Worm (Caenorhabditis elegans) whole organism, early embryonic: ENCODE data around the gene F54D12.10.

ENCODE experiments used
- B0310.2 ChIP-seq: sonication (generic microtip); optimal IDR thresholded peaks from 2 replicates; lab custom pipeline; 2016; ENCODE audit warnings: mild to moderate bottlenecking, missing genetic modification characterization, missing compliant biosample characterization
- ama-1 ChIP-seq: fragments of 150-350 bp; optimal IDR thresholded peaks from 2 replicates; lab custom pipeline; 2014
- ceh-36 ChIP-seq: sonication (generic microtip); optimal IDR thresholded peaks from 2 replicates; lab custom pipeline; 2016; ENCODE audit warnings: missing genetic modification characterization, inconsistent platforms, missing compliant biosample characterization
- ets-7 ChIP-seq: sonication (generic microtip); optimal IDR thresholded peaks from 2 replicates; lab custom pipeline; 2016; ENCODE audit warnings: missing genotype, missing genetic modification characterization, missing compliant biosample characterization
- flt-1 ChIP-seq: fragments of 200-800 bp; sonication (Bioruptor generic); IDR thresholded peaks from 2 replicates; pipeline ENCODE4 v1.3.6; 2022; ENCODE audit warnings: missing genetic modification characterization, missing compliant biosample characterization
- hmbx-1 ChIP-seq: sonication (generic microtip); optimal IDR thresholded peaks from 2 replicates; lab custom pipeline; 2016; ENCODE audit warnings: mild to moderate bottlenecking, missing genetic modification characterization, missing compliant biosample characterization
- hmg-4 ChIP-seq: fragments of 200-800 bp; sonication (Bioruptor generic); optimal IDR thresholded peaks from 2 replicates; lab custom pipeline; 2018; ENCODE audit warnings: mild to moderate bottlenecking, missing genetic modification characterization, missing compliant biosample characterization
- hnd-1 ChIP-seq: sonication (generic microtip); optimal IDR thresholded peaks from 2 replicates; lab custom pipeline; 2016; ENCODE audit warnings: missing genetic modification characterization, missing compliant biosample characterization
- pes-1 ChIP-seq: fragments of 200-800 bp; sonication (Bioruptor generic); IDR thresholded peaks from 2 replicates; pipeline ENCODE4 v1.3.6; 2022; ENCODE audit warnings: missing genetic modification reagents, missing genetic modification characterization, missing compliant biosample characterization
- scrt-1 ChIP-seq: fragments of 200-800 bp; sonication (Bioruptor generic); IDR thresholded peaks from 2 replicates; pipeline ENCODE4 v1.3.6; 2022; ENCODE audit warnings: missing genetic modification characterization, missing compliant biosample characterization
- sea-1 ChIP-seq: fragments of 200-800 bp; sonication (Bioruptor generic); conservative IDR thresholded peaks from 2 replicates; pipeline ENCODE4 v1.3.6; 2022; ENCODE audit warnings: missing genetic modification characterization, missing compliant biosample characterization
- tbx-11 ChIP-seq: fragments of 200-800 bp; sonication (Bioruptor generic); IDR thresholded peaks from 2 replicates; pipeline ENCODE4 v1.3.6; 2022; ENCODE audit warnings: missing genetic modification characterization, missing compliant biosample characterization
- tbx-37 ChIP-seq: fragments of 200-800 bp; sonication (Bioruptor generic); conservative IDR thresholded peaks from 2 replicates; pipeline ENCODE4 v1.3.6; 2022; ENCODE audit warnings: missing genetic modification reagents, missing genetic modification characterization, missing compliant biosample characterization
- tra-4 ChIP-seq: sonication (generic microtip); optimal IDR thresholded peaks from 2 replicates; lab custom pipeline; 2017; ENCODE audit warnings: missing genetic modification characterization, missing compliant biosample characterization

ce11 chrII:1362423-1362822, 15.7 kb downstream of the F54D12.10 start:
- no peak for TF ChIP-seq ama-1 (lab: Kevin White, UChicago)
- TF ChIP-seq tbx-11, result no peak
- no peak for TF ChIP-seq flt-1
- TF ChIP-seq tbx-37 (GFP tag; lab: Robert Waterston, UW), result no peak
- no peak for TF ChIP-seq pes-1 (GFP tag; lab: Robert Waterston, UW)
- TF ChIP-seq ceh-36 (tag; lab: Kevin White, UChicago), result no peak
- no peak for TF ChIP-seq hmg-4 (GFP tag; lab: Kevin White, UChicago)
- TF ChIP-seq hnd-1 (tag; lab: Kevin White, UChicago), result no peak
- TF ChIP-seq tra-4 (tag; lab: Kevin White, UChicago), result no peak
- TF ChIP-seq B0310.2 (tag; lab: Kevin White, UChicago), result no peak
- no peak for TF ChIP-seq sea-1 (GFP tag; lab: Robert Waterston, UW)
- TF ChIP-seq hmbx-1 (tag; lab: Kevin White, UChicago), result no peak
- TF ChIP-seq ets-7 (tag; lab: Kevin White, UChicago), result no peak
- no peak for TF ChIP-seq scrt-1 (GFP tag; lab: Robert Waterston, UW)
